Worm (Caenorhabditis elegans) whole organism, L1 larva: ENCODE data around the gene str-175.

Experiments
- C16A3.4 ChIP-seq: fragments of 150-350 bp; optimal IDR thresholded peaks from 2 replicates; lab custom pipeline; 2014; ENCODE audit warnings: missing biosample characterization, missing genetic modification characterization
- aha-1 ChIP-seq: fragments of 150-350 bp; optimal IDR thresholded peaks from 2 replicates; lab custom pipeline; 2014; ENCODE audit warnings: missing biosample characterization, missing genetic modification characterization
- ama-1 ChIP-seq: fragments of 150-350 bp; optimal IDR thresholded peaks from 2 replicates; lab custom pipeline; 2014
- ceh-88 ChIP-seq: fragments of 200-800 bp; sonication (Bioruptor generic); IDR thresholded peaks from 2 replicates; pipeline ENCODE4 v1.3.6; 2022; ENCODE audit warnings: missing genetic modification characterization, missing compliant biosample characterization
- ceh-90 ChIP-seq: sonication (generic microtip); optimal IDR thresholded peaks from 2 replicates; lab custom pipeline; 2016; ENCODE audit warnings: missing genetic modification characterization, missing compliant biosample characterization
- dsc-1 ChIP-seq: sonication (generic microtip); optimal IDR thresholded peaks from 2 replicates; lab custom pipeline; 2016; ENCODE audit warnings: mild to moderate bottlenecking, missing genetic modification characterization, missing compliant biosample characterization
- egl-13 ChIP-seq: sonication (generic microtip); optimal IDR thresholded peaks from 2 replicates; lab custom pipeline; 2016; ENCODE audit warnings: missing genotype, missing genetic modification reagents, missing genetic modification characterization, missing compliant biosample characterization
- elt-2 ChIP-seq: sonication (generic microtip); optimal IDR thresholded peaks from 2 replicates; lab custom pipeline; 2016; ENCODE audit warnings: missing genetic modification characterization, mild to moderate bottlenecking, inconsistent platforms, missing compliant biosample characterization, missing genetic modification reagents
- elt-3 ChIP-seq, 6 experiments: fragments of 150-350 bp in 1 of 6; sonication (generic microtip); optimal IDR thresholded peaks; 2 replicates each; lab custom pipeline; 2017 to 2018; ENCODE audit warnings: missing biosample characterization in 6 of 6, missing genetic modification characterization in 6 of 6, inconsistent platforms in 1 of 6
- fkh-10 ChIP-seq: sonication (generic microtip); optimal IDR thresholded peaks from 2 replicates; lab custom pipeline; 2017; ENCODE audit warnings: missing biosample characterization, missing genetic modification reagents, missing genetic modification characterization
- fos-1 ChIP-seq: fragments of 150-350 bp; optimal IDR thresholded peaks from 2 replicates; lab custom pipeline; 2014; ENCODE audit warnings: missing biosample characterization, missing genetic modification characterization
- hpl-2 ChIP-seq: fragments of 150-350 bp; optimal IDR thresholded peaks from 2 replicates; lab custom pipeline; 2014; ENCODE audit warnings: missing biosample characterization, missing genetic modification reagents, missing genetic modification characterization
- lin-15B ChIP-seq: fragments of 150-350 bp; sonication (generic microtip); optimal IDR thresholded peaks from 3 replicates; lab custom pipeline; 2014; ENCODE audit warnings: missing biosample characterization, missing genetic modification characterization
- lin-39 ChIP-seq: fragments of 150-350 bp; optimal IDR thresholded peaks from 2 replicates; lab custom pipeline; 2014; ENCODE audit warnings: missing biosample characterization, missing genetic modification reagents, missing genetic modification characterization
- lir-3 ChIP-seq: sonication (generic microtip); optimal IDR thresholded peaks from 2 replicates; lab custom pipeline; 2016; ENCODE audit warnings: mild to moderate bottlenecking, missing genetic modification characterization, moderate library complexity, missing compliant biosample characterization; ENCODE audit not compliant: poor library complexity
- mab-9 ChIP-seq: fragments of 200-800 bp; sonication (Bioruptor generic); IDR thresholded peaks from 2 replicates; pipeline ENCODE4 v1.3.6; 2022; ENCODE audit warnings: missing genetic modification reagents, missing genetic modification characterization, missing compliant biosample characterization
- nhr-11 ChIP-seq: fragments of 150-350 bp; optimal IDR thresholded peaks from 2 replicates; lab custom pipeline; 2014; ENCODE audit warnings: missing biosample characterization, missing genetic modification characterization
- nhr-19 ChIP-seq: fragments of 200-800 bp; sonication (Bioruptor generic); conservative IDR thresholded peaks from 2 replicates; pipeline ENCODE4 v1.3.6; 2022; ENCODE audit warnings: missing genetic modification characterization, missing compliant biosample characterization
- nhr-47 ChIP-seq: sonication (generic microtip); optimal IDR thresholded peaks from 2 replicates; lab custom pipeline; 2016; ENCODE audit warnings: mild to moderate bottlenecking, missing genetic modification characterization, moderate library complexity, missing compliant biosample characterization
- nhr-77 ChIP-seq: fragments of 150-350 bp; optimal IDR thresholded peaks from 2 replicates; lab custom pipeline; 2014; ENCODE audit warnings: missing biosample characterization, missing genetic modification characterization
- nhr-85 ChIP-seq: sonication (generic microtip); peaks from one replicate; lab custom pipeline; 2016; ENCODE audit warnings: missing genetic modification characterization, inconsistent platforms, missing compliant biosample characterization
- nhr-90 ChIP-seq: sonication (generic microtip); optimal IDR thresholded peaks from 2 replicates; lab custom pipeline; 2016; ENCODE audit warnings: mild to moderate bottlenecking, missing genetic modification characterization, missing compliant biosample characterization; ENCODE audit not compliant: poor library complexity
- pqm-1 ChIP-seq: sonication (generic microtip); optimal IDR thresholded peaks from 3 replicates; lab custom pipeline; 2017; ENCODE audit warnings: missing biosample characterization, missing genetic modification characterization
- snpc-4 ChIP-seq: fragments of 150-350 bp; optimal IDR thresholded peaks from 2 replicates; lab custom pipeline; 2014; ENCODE audit warnings: missing biosample characterization, missing genetic modification characterization
- sox-4 ChIP-seq: sonication (generic microtip); optimal IDR thresholded peaks from 2 replicates; lab custom pipeline; 2016; ENCODE audit warnings: missing genetic modification characterization, missing compliant biosample characterization
- swsn-7 ChIP-seq: sonication (generic microtip); optimal IDR thresholded peaks from 2 replicates; lab custom pipeline; 2016; ENCODE audit warnings: missing genetic modification characterization, missing compliant biosample characterization
- unc-62 ChIP-seq: fragments of 150-350 bp; optimal IDR thresholded peaks from 2 replicates; lab custom pipeline; 2014; ENCODE audit warnings: missing biosample characterization, missing genetic modification reagents, missing genetic modification characterization
- unc-98 ChIP-seq: fragments of 200-800 bp; sonication (Bioruptor generic); IDR thresholded peaks from 2 replicates; pipeline ENCODE4 v1.3.6; 2022; ENCODE audit warnings: missing genetic modification characterization, missing compliant biosample characterization
- ztf-4 ChIP-seq: fragments of 150-350 bp; optimal IDR thresholded peaks from 2 replicates; lab custom pipeline; 2014; ENCODE audit warnings: missing biosample characterization, missing genetic modification characterization

str-175 gene

DNA sequence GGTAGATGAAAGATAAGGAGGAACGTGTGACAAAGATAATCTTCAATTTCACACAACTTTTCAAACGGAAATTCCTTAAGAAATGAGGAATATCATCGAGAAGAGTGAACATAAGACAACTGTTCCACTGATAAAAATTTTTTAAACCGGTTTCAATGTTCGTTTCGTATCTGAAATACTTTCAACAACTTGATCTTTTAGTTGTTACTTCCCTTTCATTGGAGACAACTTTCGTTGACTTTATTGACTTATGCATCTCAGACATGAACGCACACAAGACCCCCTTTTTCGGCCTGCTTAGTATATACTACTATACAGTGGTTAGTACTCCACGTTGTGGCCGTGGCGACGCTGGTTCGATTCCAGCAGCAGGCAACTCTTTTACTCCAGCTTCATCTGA, 9.0 kb downstream of the str-175 start, which contains the start of the genes Y17G9A.4 and str-173:
Y17G9A.4 (minus strand) TSS at position 101 of the 400 bp plus-strand sequence.
str-173 (plus strand) TSS at position 325 of the 400 bp plus-strand sequence.
- TF ChIP-seq lin-39 (tag; lab: Kevin White, UChicago): no peak
- TF ChIP-seq ztf-4 (tag; lab: Kevin White, UChicago): no peak
- TF ChIP-seq dsc-1 (tag; lab: Kevin White, UChicago): no peak
- TF ChIP-seq egl-13 (tag; lab: Kevin White, UChicago): no peak
- no peak for TF ChIP-seq hpl-2 (GFP tag; lab: Kevin White, UChicago)

DNA sequence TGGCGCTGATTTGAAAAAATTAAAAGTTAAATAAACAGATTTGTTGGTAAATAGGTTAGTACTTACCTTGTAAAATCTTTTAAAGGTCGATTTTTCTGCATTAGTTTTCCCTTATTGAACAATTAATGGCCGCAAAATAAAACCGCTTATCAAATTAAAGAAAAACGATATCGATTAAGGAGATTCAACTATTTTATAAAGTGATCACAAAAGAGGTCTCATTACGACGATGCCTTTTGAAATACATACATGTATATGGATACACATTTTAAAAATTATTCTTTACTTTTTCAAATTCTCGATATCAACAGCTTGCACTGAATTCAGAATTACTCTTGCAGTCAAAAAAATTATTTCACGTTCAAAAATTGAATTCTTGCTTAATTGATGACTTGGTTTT, 11.9 kb downstream of the str-175 start, which contains the start of gene Y17G9A.3:
Y17G9A.3 (minus strand) TSS at position 101 of the 400 bp plus-strand sequence.
- TF ChIP-seq nhr-47 (tag; lab: Kevin White, UChicago): no peak
- TF ChIP-seq swsn-7 (tag; lab: Kevin White, UChicago): no peak
- no peak for TF ChIP-seq lin-15B (tag; lab: Kevin White, UChicago)
- TF ChIP-seq fos-1 (tag; lab: Kevin White, UChicago): no peak
- no peak for TF ChIP-seq sox-4 (tag; lab: Kevin White, UChicago)

ce11 chrIV:4856195-4856594, 14.3 kb downstream of the str-175 start, which contains the start of gene Y17G9A.2:
Y17G9A.2 (minus strand) TSS chrIV:4856295.
- TF ChIP-seq snpc-4 (tag; lab: Kevin White, UChicago) (no peak), fos-1 (tag; lab: Kevin White, UChicago) (no peak), elt-3 (tag; optimal IDR thresholded peaks at IDR 0.05; lab: Kevin White, UChicago) (peak in 1 of 6 experiments; percentile 21)
- TF ChIP-seq, all 84 proteins: peak for 1

DNA sequence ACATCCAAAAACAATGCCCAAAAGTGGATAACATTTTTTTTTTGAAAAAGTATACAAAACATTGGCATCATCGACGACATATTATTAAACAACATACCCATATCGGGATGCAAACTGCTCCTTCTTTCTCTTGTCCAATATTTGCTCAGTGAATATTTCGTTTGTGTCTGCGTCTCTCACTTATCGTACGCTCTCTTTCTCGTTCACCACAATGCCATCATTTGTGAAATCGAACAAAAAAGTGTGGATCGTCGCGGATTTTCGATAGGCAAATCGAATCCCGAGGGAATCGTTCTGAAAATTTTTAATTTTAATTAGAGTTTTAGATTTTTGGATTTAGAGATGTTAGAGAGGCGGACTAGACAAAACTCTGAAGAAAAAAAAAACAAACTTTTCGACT, 23.7 kb downstream of the str-175 start, which contains the start of gene tat-2:
tat-2 (minus strand) TSS at position 101 of the 400 bp plus-strand sequence.
- TF ChIP-seq hpl-2 (GFP tag; lab: Kevin White, UChicago) (no peak), dsc-1 (tag; lab: Kevin White, UChicago) (no peak), nhr-90 (tag; lab: Kevin White, UChicago) (no peak), lir-3 (tag; lab: Kevin White, UChicago) (no peak), nhr-47 (tag; lab: Kevin White, UChicago) (no peak), sox-4 (tag; lab: Kevin White, UChicago) (no peak)
- TF ChIP-seq, all 84 proteins: peak for 0

- TF ChIP-seq sox-4 (tag; lab: Kevin White, UChicago): no peak
- TF ChIP-seq elt-2 (tag; lab: Kevin White, UChicago): peak; percentile 48
Observed at ce11 chrIV:4842030-4842429, 28.4 kb downstream of the str-175 start.

ce11 chrIV:4829641-4830040, 40.8 kb downstream of the str-175 start:
- TF ChIP-seq elt-3 (tag; optimal IDR thresholded peaks at IDR 0.05; lab: Kevin White, UChicago) (no peak), nhr-77 (tag; lab: Kevin White, UChicago) (no peak), fkh-10 (GFP tag; lab: Kevin White, UChicago) (no peak), pqm-1 (tag; lab: Kevin White, UChicago) (no peak), C16A3.4 (tag; lab: Kevin White, UChicago) (no peak), ceh-88 (GFP tag; lab: Robert Waterston, UW) (no peak), aha-1 (tag; lab: Kevin White, UChicago) (no peak), nhr-11 (tag; lab: Kevin White, UChicago) (no peak), nhr-19 (no peak), sox-4 (tag; lab: Kevin White, UChicago) (no peak), ama-1 (lab: Kevin White, UChicago) (no peak), nhr-85 (no peak), unc-62 (no peak), ceh-90 (tag; lab: Kevin White, UChicago) (no peak), unc-98 (GFP tag; lab: Robert Waterston, UW) (no peak), nhr-47 (tag; lab: Kevin White, UChicago) (no peak), mab-9 (GFP tag; lab: Robert Waterston, UW) (no peak), lir-3 (tag; lab: Kevin White, UChicago) (no peak)
- TF ChIP-seq, all 84 proteins: peak for 0
